Worm (Caenorhabditis elegans) whole organism, late embryonic: ENCODE results near the gene F55C9.11.

Source experiments
- ama-1 ChIP-seq: fragments of 150-350 bp; optimal IDR thresholded peaks from 2 replicates; lab custom pipeline; 2014
- nfya-1 ChIP-seq: sonication (generic microtip); optimal IDR thresholded peaks from 2 replicates; lab custom pipeline; 2017; ENCODE audit warnings: missing genetic modification characterization, mild to moderate bottlenecking, missing compliant biosample characterization, antibody characterized with exemption, moderate library complexity
- nhr-11 ChIP-seq: fragments of 150-350 bp; optimal IDR thresholded peaks from 2 replicates; lab custom pipeline; 2014; ENCODE audit warnings: missing biosample characterization, missing genetic modification characterization

ce11 chrV:19279888-19280287 is 29.6 kb downstream of the F55C9.11 start, which contains the start of gene F21D9.8:
- TF ChIP-seq ama-1 (lab: Kevin White, UChicago) (no peak), nhr-11 (tag; lab: Kevin White, UChicago) (no peak), nfya-1 (no peak)
